Worm (Caenorhabditis elegans) whole organism, mixed stage, embryonic: ENCODE data around the gene Y45F3A.5.

Source experiments
- M03D4.4 ChIP-seq: sonication (generic microtip); optimal IDR thresholded peaks from 2 replicates; lab custom pipeline; 2017; ENCODE audit warnings: mild to moderate bottlenecking, missing genetic modification characterization, missing compliant biosample characterization
- bed-3 ChIP-seq: fragments of 200-800 bp; sonication (Bioruptor generic); optimal IDR thresholded peaks from 3 replicates; lab custom pipeline; 2018; ENCODE audit warnings: mild to moderate bottlenecking, missing genetic modification characterization, moderate library complexity, missing compliant biosample characterization
- blmp-1 ChIP-seq: fragments of 150-350 bp; optimal IDR thresholded peaks from 2 replicates; lab custom pipeline; 2014; ENCODE audit warnings: missing biosample characterization, missing genetic modification characterization
- ceh-39 ChIP-seq: fragments of 150-350 bp; optimal IDR thresholded peaks from 2 replicates; lab custom pipeline; 2014; ENCODE audit warnings: missing biosample characterization, missing genetic modification characterization
- ceh-43 ChIP-seq: fragments of 200-800 bp; sonication (Bioruptor generic); optimal IDR thresholded peaks from 2 replicates; lab custom pipeline; 2018; ENCODE audit warnings: mild to moderate bottlenecking, missing genetic modification characterization, moderate library complexity, missing compliant biosample characterization
- ceh-83 ChIP-seq: fragments of 200-800 bp; sonication (Bioruptor generic); optimal IDR thresholded peaks from 2 replicates; lab custom pipeline; 2018; ENCODE audit warnings: mild to moderate bottlenecking, missing genetic modification characterization, missing compliant biosample characterization
- ces-1 ChIP-seq: fragments of 150-350 bp; optimal IDR thresholded peaks from 2 replicates; lab custom pipeline; 2014; ENCODE audit warnings: missing biosample characterization, missing genetic modification reagents, missing genetic modification characterization
- cnd-1 ChIP-seq: fragments of 200-800 bp; sonication (Bioruptor generic); optimal IDR thresholded peaks from 2 replicates; lab custom pipeline; 2018; ENCODE audit warnings: mild to moderate bottlenecking, missing genetic modification characterization, missing compliant biosample characterization
- drap-1 ChIP-seq: fragments of 200-800 bp; sonication (Bioruptor generic); optimal IDR thresholded peaks from 3 replicates; lab custom pipeline; 2018; ENCODE audit warnings: mild to moderate bottlenecking, missing genetic modification characterization, missing compliant biosample characterization
- elt-1 ChIP-seq: sonication (generic microtip); optimal IDR thresholded peaks from 2 replicates; lab custom pipeline; 2017; ENCODE audit warnings: missing genetic modification characterization, mild to moderate bottlenecking, missing compliant biosample characterization, antibody characterized with exemption, moderate library complexity, borderline replicate concordance; ENCODE audit not compliant: insufficient read depth
- elt-3 ChIP-seq: fragments of 150-350 bp; optimal IDR thresholded peaks from 2 replicates; lab custom pipeline; 2014; ENCODE audit warnings: missing biosample characterization, missing genetic modification characterization
- flh-1 ChIP-seq: fragments of 200-800 bp; sonication (Bioruptor generic); optimal IDR thresholded peaks from 2 replicates; lab custom pipeline; 2018; ENCODE audit warnings: mild to moderate bottlenecking, missing genetic modification characterization, moderate library complexity, missing compliant biosample characterization
- ham-2 ChIP-seq: fragments of 200-800 bp; sonication (Bioruptor generic); optimal IDR thresholded peaks from 2 replicates; lab custom pipeline; 2018; ENCODE audit warnings: mild to moderate bottlenecking, missing genetic modification characterization, missing compliant biosample characterization
- hlh-1 ChIP-seq: fragments of 150-350 bp; optimal IDR thresholded peaks from 2 replicates; lab custom pipeline; 2014; ENCODE audit warnings: missing biosample characterization, missing genetic modification reagents, missing genetic modification characterization
- lin-13 ChIP-seq: fragments of 150-350 bp; optimal IDR thresholded peaks from 2 replicates; lab custom pipeline; 2014; ENCODE audit warnings: missing biosample characterization, missing genetic modification characterization
- lin-32 ChIP-seq: fragments of 200-800 bp; sonication (Bioruptor generic); optimal IDR thresholded peaks from 2 replicates; lab custom pipeline; 2018; ENCODE audit warnings: mild to moderate bottlenecking, missing genetic modification characterization, missing compliant biosample characterization
- lsy-2 ChIP-seq: fragments of 150-350 bp; optimal IDR thresholded peaks from 2 replicates; lab custom pipeline; 2014; ENCODE audit warnings: missing biosample characterization, missing genetic modification characterization
- mab-5 ChIP-seq: fragments of 150-350 bp; optimal IDR thresholded peaks from 2 replicates; lab custom pipeline; 2014; ENCODE audit warnings: missing biosample characterization, missing genetic modification characterization
- mep-1 ChIP-seq: fragments of 150-350 bp; optimal IDR thresholded peaks from 2 replicates; lab custom pipeline; 2017; ENCODE audit warnings: missing biosample characterization, missing genetic modification reagents, missing genetic modification characterization, inconsistent platforms
- mls-2 ChIP-seq: sonication (generic microtip); optimal IDR thresholded peaks from 2 replicates; lab custom pipeline; 2016; ENCODE audit warnings: mild to moderate bottlenecking, missing genetic modification characterization, moderate library complexity, missing compliant biosample characterization
- nhr-12 ChIP-seq: fragments of 150-350 bp; optimal IDR thresholded peaks from 2 replicates; lab custom pipeline; 2014; ENCODE audit warnings: missing biosample characterization, missing genetic modification characterization
- nhr-2 ChIP-seq: fragments of 150-350 bp; optimal IDR thresholded peaks from 2 replicates; lab custom pipeline; 2014; ENCODE audit warnings: missing biosample characterization, missing genetic modification characterization
- nhr-237 ChIP-seq: fragments of 150-350 bp; optimal IDR thresholded peaks from 2 replicates; lab custom pipeline; 2014; ENCODE audit warnings: missing biosample characterization, missing genetic modification characterization
- nhr-28 ChIP-seq: fragments of 150-350 bp; optimal IDR thresholded peaks from 2 replicates; lab custom pipeline; 2014; ENCODE audit warnings: missing biosample characterization, missing genetic modification characterization
- nhr-76 ChIP-seq: sonication (generic microtip); optimal IDR thresholded peaks from 2 replicates; lab custom pipeline; 2017; ENCODE audit warnings: missing biosample characterization, missing genetic modification characterization
- pha-4 ChIP-seq: fragments of 150-350 bp; optimal IDR thresholded peaks from 2 replicates; lab custom pipeline; 2018; ENCODE audit warnings: missing biosample characterization, missing genetic modification reagents, missing genetic modification characterization
- sem-2 ChIP-seq: fragments of 200-800 bp; sonication (Bioruptor generic); optimal IDR thresholded peaks from 2 replicates; lab custom pipeline; 2018; ENCODE audit warnings: mild to moderate bottlenecking, missing genetic modification characterization, missing compliant biosample characterization
- snpc-4 ChIP-seq: fragments of 150-350 bp; optimal IDR thresholded peaks from 2 replicates; lab custom pipeline; 2014; ENCODE audit warnings: missing biosample characterization, missing genetic modification characterization
- sptf-1 ChIP-seq: sonication (generic microtip); optimal IDR thresholded peaks from 2 replicates; lab custom pipeline; 2017; ENCODE audit warnings: mild to moderate bottlenecking, missing genetic modification characterization, moderate library complexity, missing compliant biosample characterization
- tbx-8 ChIP-seq: fragments of 200-800 bp; sonication (Bioruptor generic); optimal IDR thresholded peaks from 2 replicates; lab custom pipeline; 2018; ENCODE audit warnings: mild to moderate bottlenecking, missing genetic modification characterization, moderate library complexity, missing compliant biosample characterization
- unc-120 ChIP-seq: sonication (generic microtip); optimal IDR thresholded peaks from 2 replicates; lab custom pipeline; 2017; ENCODE audit warnings: missing genetic modification characterization, missing compliant biosample characterization; ENCODE audit not compliant: poor library complexity, severe bottlenecking
- unc-39 ChIP-seq: fragments of 150-350 bp; optimal IDR thresholded peaks from 2 replicates; lab custom pipeline; 2014; ENCODE audit warnings: missing biosample characterization, missing genetic modification characterization
- unc-62 ChIP-seq: fragments of 150-350 bp; optimal IDR thresholded peaks from 2 replicates; lab custom pipeline; 2014; ENCODE audit warnings: missing biosample characterization, missing genetic modification reagents, missing genetic modification characterization
- zip-8 ChIP-seq: fragments of 150-350 bp; optimal IDR thresholded peaks from 2 replicates; lab custom pipeline; 2014; ENCODE audit warnings: missing biosample characterization, missing genetic modification characterization
- ztf-11 ChIP-seq: fragments of 150-350 bp; optimal IDR thresholded peaks from 2 replicates; lab custom pipeline; 2014; ENCODE audit warnings: missing biosample characterization, missing genetic modification characterization

Y45F3A.5 gene

ce11 chrIII:10624564-10624963 lies 38.4 kb upstream of the Y45F3A.5 start:
- TF ChIP-seq nhr-28 (tag; lab: Kevin White, UChicago) (no peak), elt-3 (tag; lab: Kevin White, UChicago) (no peak), nhr-12 (tag; lab: Kevin White, UChicago) (no peak), unc-39 (tag; lab: Kevin White, UChicago) (no peak), lsy-2 (tag; lab: Kevin White, UChicago) (no peak), nhr-2 (no peak), lin-13 (peak; percentile 35), blmp-1 (tag; lab: Kevin White, UChicago) (no peak), snpc-4 (tag; lab: Kevin White, UChicago) (no peak), sptf-1 (tag; lab: Kevin White, UChicago) (peak; percentile 90), elt-1 (no peak), flh-1 (peak; percentile 33), drap-1 (peak; percentile 81), mab-5 (tag; lab: Kevin White, UChicago) (no peak), sem-2 (peak; percentile 80), mep-1 (no peak), ces-1 (GFP tag; lab: Kevin White, UChicago) (no peak), ceh-43 (peak; percentile 60), M03D4.4 (tag; lab: Kevin White, UChicago) (peak; percentile 86), nhr-237 (tag; lab: Kevin White, UChicago) (no peak), ceh-83 (GFP tag; lab: Kevin White, UChicago) (peak; percentile 74), ham-2 (GFP tag; lab: Kevin White, UChicago) (peak; percentile 54), bed-3 (GFP tag; lab: Kevin White, UChicago) (peak; percentile 50), lin-32 (GFP tag; lab: Kevin White, UChicago) (peak; percentile 72), hlh-1 (tag; lab: Kevin White, UChicago) (peak; percentile 38), tbx-8 (GFP tag; lab: Kevin White, UChicago) (peak; percentile 49), ceh-39 (tag; lab: Kevin White, UChicago) (no peak), zip-8 (tag; lab: Kevin White, UChicago) (no peak), nhr-76 (tag; lab: Kevin White, UChicago) (no peak), unc-120 (peak; percentile 53), unc-62 (GFP tag; lab: Kevin White, UChicago) (no peak), mls-2 (tag; lab: Kevin White, UChicago) (peak; percentile 87), pha-4 (tag; lab: Kevin White, UChicago) (peak; percentile 18), cnd-1 (tag; lab: Kevin White, UChicago) (peak; percentile 82), ztf-11 (tag; lab: Kevin White, UChicago) (peak; percentile 41)
- TF ChIP-seq, all 35 proteins: peak for 18

DNA sequence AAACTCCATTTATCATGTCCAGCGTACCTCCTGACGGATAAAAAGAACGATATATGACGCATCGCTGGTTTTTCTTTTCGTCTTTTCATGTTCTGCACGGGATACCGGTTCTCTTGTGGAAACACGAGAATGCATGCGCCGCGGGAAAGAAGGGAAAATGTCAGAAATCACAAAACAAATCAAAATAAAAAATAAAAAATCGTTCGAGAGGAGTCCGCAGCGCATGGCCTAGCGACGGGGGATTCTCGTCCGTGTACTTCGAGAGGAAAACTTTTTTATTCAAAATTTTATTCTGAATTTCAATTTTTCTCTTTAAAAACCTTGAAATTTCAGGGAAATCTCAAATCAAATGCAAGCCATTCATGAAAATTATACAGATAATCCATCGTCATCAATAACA lies 35.1 kb upstream of the Y45F3A.5 start, which contains the start of the genes lron-10 and hpr-9:
lron-10 (minus strand) TSS at position 162 of the 400 bp plus-strand sequence.
hpr-9 (plus strand) TSS at position 344 of the 400 bp plus-strand sequence.
- TF ChIP-seq ztf-11 (tag; lab: Kevin White, UChicago) (no peak), unc-120 (no peak), cnd-1 (tag; lab: Kevin White, UChicago) (no peak), sem-2 (no peak), unc-62 (GFP tag; lab: Kevin White, UChicago) (no peak), ceh-83 (GFP tag; lab: Kevin White, UChicago) (no peak), sptf-1 (tag; lab: Kevin White, UChicago) (no peak), tbx-8 (GFP tag; lab: Kevin White, UChicago) (no peak), elt-3 (tag; lab: Kevin White, UChicago) (no peak), mab-5 (tag; lab: Kevin White, UChicago) (no peak), zip-8 (tag; lab: Kevin White, UChicago) (no peak), nhr-76 (tag; lab: Kevin White, UChicago) (no peak), ceh-43 (no peak), nhr-2 (no peak)

DNA sequence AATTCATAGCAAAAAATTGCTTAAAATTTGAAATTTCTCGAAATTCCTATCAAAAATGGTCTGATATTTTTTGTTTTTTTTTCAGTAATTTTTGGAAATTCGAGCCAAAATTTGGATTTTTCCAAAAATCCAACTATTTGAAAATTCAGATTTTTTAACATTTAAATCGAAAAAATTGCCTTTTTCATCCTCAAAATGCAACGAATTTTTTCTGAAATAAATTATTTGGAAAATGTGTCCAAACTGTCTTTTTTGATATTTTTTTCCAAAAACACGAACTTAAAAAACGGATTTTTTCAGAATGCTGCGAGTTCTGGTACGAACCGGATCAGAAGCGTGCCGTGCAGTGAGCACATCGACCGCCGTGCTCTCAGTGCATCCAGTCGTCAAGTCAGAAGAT lies 29.0 kb upstream of the Y45F3A.5 start, which contains the start of gene mrpl-22:
mrpl-22 (plus strand) TSS at position 301 of the 400 bp plus-strand sequence.
- no peak for TF ChIP-seq nhr-28 (tag; lab: Kevin White, UChicago)
- TF ChIP-seq elt-3 (tag; lab: Kevin White, UChicago), result no peak
- TF ChIP-seq nhr-237 (tag; lab: Kevin White, UChicago), result no peak
- no peak for TF ChIP-seq ceh-83 (GFP tag; lab: Kevin White, UChicago)
- no peak for TF ChIP-seq drap-1
- TF ChIP-seq sem-2, result no peak
- no peak for TF ChIP-seq tbx-8 (GFP tag; lab: Kevin White, UChicago)
- TF ChIP-seq ceh-43, result no peak
- no peak for TF ChIP-seq flh-1
- no peak for TF ChIP-seq snpc-4 (tag; lab: Kevin White, UChicago)
- no peak for TF ChIP-seq cnd-1 (tag; lab: Kevin White, UChicago)
